Worm (Caenorhabditis elegans) whole organism, midembryonic: ENCODE measurements around the gene F25B3.5.

ENCODE experiments used
- T22C8.4 ChIP-seq: fragments of 200-800 bp; sonication (Bioruptor generic); IDR thresholded peaks from 2 replicates; pipeline ENCODE4 v1.3.6; 2022; ENCODE audit warnings: missing genetic modification characterization, missing compliant biosample characterization
- cog-1 ChIP-seq: sonication (generic microtip); optimal IDR thresholded peaks from 2 replicates; lab custom pipeline; 2016; ENCODE audit warnings: missing genetic modification characterization, missing compliant biosample characterization
- flt-1 ChIP-seq: fragments of 200-800 bp; sonication (Bioruptor generic); IDR thresholded peaks from 2 replicates; pipeline ENCODE4 v1.3.6; 2022; ENCODE audit warnings: missing genetic modification characterization, missing compliant biosample characterization
- klf-2 ChIP-seq: fragments of 200-800 bp; sonication (Bioruptor generic); conservative IDR thresholded peaks from 2 replicates; pipeline ENCODE4 v1.3.6; 2022; ENCODE audit warnings: missing genetic modification reagents, missing genetic modification characterization, missing compliant biosample characterization
- med-1 ChIP-seq: sonication (generic microtip); optimal IDR thresholded peaks from 2 replicates; lab custom pipeline; 2017; ENCODE audit warnings: missing genetic modification characterization, mild to moderate bottlenecking, missing compliant biosample characterization, antibody characterized with exemption, missing genetic modification reagents; ENCODE audit not compliant: insufficient read depth
- ref-1 ChIP-seq: fragments of 200-800 bp; sonication (Bioruptor generic); conservative IDR thresholded peaks from 2 replicates; pipeline ENCODE4 v1.3.6; 2022; ENCODE audit warnings: missing genetic modification reagents, missing genetic modification characterization, missing compliant biosample characterization
- tab-1 ChIP-seq: fragments of 200-800 bp; sonication (Bioruptor generic); IDR thresholded peaks from 2 replicates; pipeline ENCODE4 v1.3.6; 2022; ENCODE audit warnings: missing genetic modification characterization, missing compliant biosample characterization
- ztf-29 ChIP-seq: fragments of 200-800 bp; sonication (Bioruptor generic); IDR thresholded peaks from 2 replicates; pipeline ENCODE4 v1.3.6; 2022; ENCODE audit warnings: missing genetic modification reagents, missing genetic modification characterization, missing compliant biosample characterization

DNA sequence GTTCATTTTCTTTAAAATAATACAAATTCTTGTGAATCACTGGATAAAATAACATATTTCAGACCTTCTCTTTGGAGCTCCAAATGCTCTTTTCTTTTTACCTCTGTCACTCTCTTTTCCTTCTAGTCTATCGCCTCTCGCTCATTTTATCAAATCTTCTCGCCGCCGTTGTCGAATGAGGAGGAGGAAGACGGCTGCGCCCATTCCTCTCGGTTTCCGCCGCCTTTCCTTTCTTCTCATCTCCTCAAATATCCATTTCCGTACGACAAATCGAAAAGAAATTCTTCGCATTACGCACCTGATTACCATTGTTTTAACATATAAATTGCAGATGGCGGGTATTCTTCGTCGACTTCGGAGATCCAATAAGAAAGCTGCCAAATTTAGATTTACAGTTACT, 19.8 kb downstream of the F25B3.5 start, which contains the start of gene ehbp-1:
- no peak for TF ChIP-seq ztf-29 (GFP tag; lab: Robert Waterston, UW)
- TF ChIP-seq ref-1: no peak
- no peak for TF ChIP-seq med-1 (GFP tag; lab: Kevin White, UChicago)
- no peak for TF ChIP-seq cog-1
- no peak for TF ChIP-seq tab-1 (GFP tag; lab: Robert Waterston, UW)
- no peak for TF ChIP-seq T22C8.4
- no peak for TF ChIP-seq flt-1
- TF ChIP-seq klf-2 (GFP tag; lab: Robert Waterston, UW): no peak
